Worm (Caenorhabditis elegans) whole organism, midembryonic: ENCODE measurements around the gene T13F2.2.
A peak's percentile ranks its signal among the peaks of the same experiment; 100 is the strongest.

Experiments
- T22C8.4 ChIP-seq: fragments of 200-800 bp; sonication (Bioruptor generic); IDR thresholded peaks from 2 replicates; pipeline ENCODE4 v1.3.6; 2022; ENCODE audit warnings: missing genetic modification characterization, missing compliant biosample characterization
- cog-1 ChIP-seq: sonication (generic microtip); optimal IDR thresholded peaks from 2 replicates; lab custom pipeline; 2016; ENCODE audit warnings: missing genetic modification characterization, missing compliant biosample characterization
- flt-1 ChIP-seq: fragments of 200-800 bp; sonication (Bioruptor generic); IDR thresholded peaks from 2 replicates; pipeline ENCODE4 v1.3.6; 2022; ENCODE audit warnings: missing genetic modification characterization, missing compliant biosample characterization
- klf-2 ChIP-seq: fragments of 200-800 bp; sonication (Bioruptor generic); conservative IDR thresholded peaks from 2 replicates; pipeline ENCODE4 v1.3.6; 2022; ENCODE audit warnings: missing genetic modification reagents, missing genetic modification characterization, missing compliant biosample characterization
- med-1 ChIP-seq: sonication (generic microtip); optimal IDR thresholded peaks from 2 replicates; lab custom pipeline; 2017; ENCODE audit warnings: missing genetic modification characterization, mild to moderate bottlenecking, missing compliant biosample characterization, antibody characterized with exemption, missing genetic modification reagents; ENCODE audit not compliant: insufficient read depth
- ref-1 ChIP-seq: fragments of 200-800 bp; sonication (Bioruptor generic); conservative IDR thresholded peaks from 2 replicates; pipeline ENCODE4 v1.3.6; 2022; ENCODE audit warnings: missing genetic modification reagents, missing genetic modification characterization, missing compliant biosample characterization
- tab-1 ChIP-seq: fragments of 200-800 bp; sonication (Bioruptor generic); IDR thresholded peaks from 2 replicates; pipeline ENCODE4 v1.3.6; 2022; ENCODE audit warnings: missing genetic modification characterization, missing compliant biosample characterization
- ztf-23 ChIP-seq: fragments of 200-800 bp; sonication (Bioruptor generic); IDR thresholded peaks from 2 replicates; pipeline ENCODE4 v1.3.6; 2022; ENCODE audit warnings: missing genetic modification reagents, missing genetic modification characterization, missing compliant biosample characterization
- ztf-29 ChIP-seq: fragments of 200-800 bp; sonication (Bioruptor generic); IDR thresholded peaks from 2 replicates; pipeline ENCODE4 v1.3.6; 2022; ENCODE audit warnings: missing genetic modification reagents, missing genetic modification characterization, missing compliant biosample characterization

- TF ChIP-seq T22C8.4 (GFP tag; lab: Robert Waterston, UW) (no peak), cog-1 (no peak), med-1 (GFP tag; lab: Kevin White, UChicago) (no peak), flt-1 (GFP tag; lab: Robert Waterston, UW) (0 out of 2 replicates have a peak, but pooled peaks have one; percentile 10), tab-1 (GFP tag; lab: Robert Waterston, UW) (no peak), ztf-29 (GFP tag; lab: Robert Waterston, UW) (no peak), ref-1 (GFP tag; lab: Robert Waterston, UW) (no peak), klf-2 (GFP tag; lab: Robert Waterston, UW) (no peak), ztf-23 (GFP tag; lab: Robert Waterston, UW) (no peak)
These were observed 24.9 kb downstream of the T13F2.2 start, which contains the start of gene cav-1 for ce11 chrIV:9772096-9772720.
